Fruit fly (Drosophila melanogaster) whole organism, wandering third instar larva: ENCODE results near the gene CG11790.

Experiments
- CG32264 ChIP-seq: fragments of 200-800 bp; sonication (Bioruptor generic); optimal IDR thresholded peaks from 2 replicates; lab custom pipeline; 2016; ENCODE audit warnings: missing biosample characterization, missing genetic modification characterization
- CG9705 ChIP-seq: fragments of 200-800 bp; sonication (Bioruptor generic); optimal IDR thresholded peaks from 2 replicates; lab custom pipeline; 2018; ENCODE audit warnings: missing biosample characterization, mild to moderate bottlenecking, missing genetic modification characterization
- CrebA ChIP-seq: fragments of 200-800 bp; sonication (Bioruptor generic); optimal IDR thresholded peaks from 2 replicates; lab custom pipeline; 2016; ENCODE audit warnings: missing biosample characterization, mild to moderate bottlenecking, missing genetic modification characterization, borderline replicate concordance
- Dfd ChIP-seq: fragments of >200 bp; optimal IDR thresholded peaks from 2 replicates; lab custom pipeline; 2017; ENCODE audit warnings: missing biosample characterization, missing genetic modification characterization
- Dif ChIP-seq: fragments of 200-275, 200-300 bp; sonication (Bioruptor generic); optimal IDR thresholded peaks from 2 replicates; lab custom pipeline; 2018; ENCODE audit warnings: missing biosample characterization, missing genetic modification characterization; ENCODE audit not compliant: partially characterized antibody
- GATAd ChIP-seq: sonication (Bioruptor generic); optimal IDR thresholded peaks from 2 replicates; lab custom pipeline; 2016; ENCODE audit warnings: missing biosample characterization, missing genetic modification characterization
- HLH106 ChIP-seq: fragments of 200-800 bp; optimal IDR thresholded peaks from 3 replicates; lab custom pipeline; 2019; ENCODE audit warnings: missing biosample characterization, mild to moderate bottlenecking, missing genetic modification characterization, moderate library complexity
- Hnf4 ChIP-seq: fragments of 200-800 bp; sonication (Bioruptor generic); optimal IDR thresholded peaks from 2 replicates; lab custom pipeline; 2016; ENCODE audit warnings: missing biosample characterization, mild to moderate bottlenecking, missing genetic modification characterization
- Hr78 ChIP-seq: fragments of >200 bp; optimal IDR thresholded peaks from 2 replicates; lab custom pipeline; 2017; ENCODE audit warnings: missing biosample characterization, missing genetic modification characterization
- Hr83 ChIP-seq: fragments of 200-300 bp; sonication (Bioruptor generic); optimal IDR thresholded peaks from 2 replicates; lab custom pipeline; 2016; ENCODE audit warnings: missing biosample characterization, mild to moderate bottlenecking, missing genetic modification characterization, moderate library complexity; ENCODE audit not compliant: poor library complexity, severe bottlenecking
- Jra ChIP-seq: sonication (Bioruptor generic); optimal IDR thresholded peaks from 2 replicates; lab custom pipeline; 2016; ENCODE audit warnings: missing biosample characterization, missing genetic modification characterization
- Mio ChIP-seq: sonication (Bioruptor generic); optimal IDR thresholded peaks from 2 replicates; lab custom pipeline; 2016; ENCODE audit warnings: missing biosample characterization, missing genetic modification characterization
- Myc ChIP-seq: fragments of >200 bp; optimal IDR thresholded peaks from 2 replicates; lab custom pipeline; 2017
- N ChIP-seq: fragments of >200 bp; optimal IDR thresholded peaks from 2 replicates; lab custom pipeline; 2018; ENCODE audit warnings: missing biosample characterization, missing external identifiers, missing genetic modification characterization
- OdsH ChIP-seq: fragments of 200-800 bp; sonication (Bioruptor generic); optimal IDR thresholded peaks from 2 replicates; lab custom pipeline; 2016; ENCODE audit warnings: missing biosample characterization, mild to moderate bottlenecking, missing genetic modification characterization
- Rel ChIP-seq, 2 experiments: fragments of 200-800 bp; sonication (Bioruptor generic) in 1 of 2; optimal IDR thresholded peaks; 2 replicates in 1 of 2; 3 replicates in 1 of 2; lab custom pipeline; 2016 to 2019; ENCODE audit warnings: mild to moderate bottlenecking in 2 of 2, missing biosample characterization in 2 of 2, missing genetic modification characterization in 2 of 2, moderate library complexity in 1 of 2
- Sp1 ChIP-seq: fragments of 200-800 bp; sonication (Bioruptor generic); optimal IDR thresholded peaks from 3 replicates; lab custom pipeline; 2019; ENCODE audit warnings: missing biosample characterization, mild to moderate bottlenecking, missing genetic modification characterization, moderate library complexity
- brk ChIP-seq: fragments of 200-800 bp; sonication (Bioruptor generic); optimal IDR thresholded peaks from 2 replicates; lab custom pipeline; 2016; ENCODE audit warnings: missing biosample characterization, mild to moderate bottlenecking, missing genetic modification characterization
- dl ChIP-seq, 2 experiments: fragments of 175-275, 200-275 bp in 1 of 2; fragments of 200-275 bp in 1 of 2; sonication (Bioruptor generic); optimal IDR thresholded peaks; lab custom pipeline; 2018; ENCODE audit warnings: mild to moderate bottlenecking in 2 of 2, missing biosample characterization in 2 of 2, missing genetic modification characterization in 2 of 2, moderate library complexity in 2 of 2; ENCODE audit not compliant: partially characterized antibody in 2 of 2, insufficient read depth in 1 of 2
- dmrt93B ChIP-seq: fragments of 200-800 bp; sonication (Bioruptor generic); optimal IDR thresholded peaks from 2 replicates; lab custom pipeline; 2018; ENCODE audit warnings: missing biosample characterization, mild to moderate bottlenecking, missing genetic modification characterization
- dsf ChIP-seq: sonication (Bioruptor generic); optimal IDR thresholded peaks from 2 replicates; lab custom pipeline; 2016; ENCODE audit warnings: missing biosample characterization, missing genetic modification characterization, borderline replicate concordance
- ey ChIP-seq: fragments of 200-800 bp; sonication (Bioruptor generic); optimal IDR thresholded peaks from 2 replicates; lab custom pipeline; 2016; ENCODE audit warnings: missing biosample characterization, missing genetic modification characterization
- foxo ChIP-seq, 2 experiments: fragments of 200-800 bp; sonication (Bioruptor generic); optimal IDR thresholded peaks; 2 replicates in 1 of 2; 3 replicates in 1 of 2; lab custom pipeline; 2016 to 2017; ENCODE audit warnings: missing biosample characterization in 2 of 2, missing genetic modification characterization in 2 of 2
- fru ChIP-seq: fragments of 200-800 bp; sonication (Bioruptor generic); optimal IDR thresholded peaks from 3 replicates; lab custom pipeline; 2016; ENCODE audit warnings: missing biosample characterization, mild to moderate bottlenecking, missing genetic modification characterization
- h ChIP-seq: fragments of 200-800 bp; sonication (Bioruptor generic); optimal IDR thresholded peaks from 3 replicates; lab custom pipeline; 2016; ENCODE audit warnings: missing biosample characterization, mild to moderate bottlenecking, missing genetic modification characterization
- jim ChIP-seq: fragments of 175-275, 200-325 bp; sonication (Bioruptor generic); optimal IDR thresholded peaks from 2 replicates; lab custom pipeline; 2016; ENCODE audit warnings: missing biosample characterization, mild to moderate bottlenecking, missing genetic modification characterization
- lola ChIP-seq: fragments of >200 bp; optimal IDR thresholded peaks from 2 replicates; lab custom pipeline; 2017; ENCODE audit warnings: missing biosample characterization, missing genetic modification characterization
- pan ChIP-seq: fragments of >200 bp; optimal IDR thresholded peaks from 2 replicates; lab custom pipeline; 2017
- psq ChIP-seq: fragments of 200-800 bp; sonication (Bioruptor generic); optimal IDR thresholded peaks from 3 replicates; lab custom pipeline; 2017; ENCODE audit warnings: missing biosample characterization, mild to moderate bottlenecking, missing genetic modification characterization, moderate library complexity
- rgr ChIP-seq: fragments of 200-800 bp; sonication (Bioruptor generic); optimal IDR thresholded peaks from 3 replicates; lab custom pipeline; 2016; ENCODE audit warnings: missing biosample characterization, mild to moderate bottlenecking, missing genetic modification characterization
- sage ChIP-seq: fragments of 200-800 bp; sonication (Bioruptor generic); optimal IDR thresholded peaks from 2 replicates; lab custom pipeline; 2016; ENCODE audit warnings: missing biosample characterization, mild to moderate bottlenecking, missing genetic modification characterization
- sv ChIP-seq: fragments of 200-800 bp; sonication (Bioruptor generic); optimal IDR thresholded peaks from 3 replicates; lab custom pipeline; 2016; ENCODE audit warnings: missing biosample characterization, missing genetic modification characterization
- tai ChIP-seq: sonication (Bioruptor generic); optimal IDR thresholded peaks from 2 replicates; lab custom pipeline; 2016; ENCODE audit warnings: missing biosample characterization, missing genetic modification characterization
- usp ChIP-seq: fragments of >200 bp; optimal IDR thresholded peaks from 2 replicates; lab custom pipeline; 2017; ENCODE audit warnings: missing biosample characterization, missing genetic modification characterization
- woc ChIP-seq: sonication (Bioruptor generic); optimal IDR thresholded peaks from 2 replicates; lab custom pipeline; 2016; ENCODE audit warnings: missing biosample characterization, mild to moderate bottlenecking, missing genetic modification characterization

Gene CG11790

dm6 chr3R:25039028-25039476 is 8.5 kb upstream of the CG11790 start, which contains the start of the genes Ythdf and bai:
Gene Ythdf, minus strand, starts transcription at chr3R:25039249.
Gene bai, plus strand, starts transcription at chr3R:25039374.
- TF ChIP-seq Hr83 (GFP tag; lab: Kevin White, UChicago) (peak; percentile 20), HLH106 (tag; lab: Kevin White, UChicago) (no peak), sage (GFP tag; lab: Kevin White, UChicago) (no peak), CG9705 (GFP tag; lab: Kevin White, UChicago) (no peak), Mio (GFP tag; lab: Kevin White, UChicago) (peak; percentile 26), dmrt93B (GFP tag; lab: Kevin White, UChicago) (no peak), CrebA (GFP tag; lab: Kevin White, UChicago) (no peak), jim (no peak), Myc (peak; percentile 64), CG32264 (peak; percentile 33), fru (GFP tag; lab: Kevin White, UChicago) (no peak), foxo (GFP tag; optimal IDR thresholded peaks at IDR 0.05; lab: Kevin White, UChicago) (no peak), OdsH (GFP tag; lab: Kevin White, UChicago) (peak; percentile 49), psq (GFP tag; lab: Kevin White, UChicago) (peak; percentile 21), Jra (GFP tag; lab: Kevin White, UChicago) (peak; percentile 64), Hnf4 (GFP tag; lab: Kevin White, UChicago) (no peak), ey (GFP tag; lab: Kevin White, UChicago) (peak; percentile 57), woc (GFP tag; lab: Kevin White, UChicago) (no peak), Hr78 (no peak), usp (GFP tag; lab: Kevin White, UChicago) (no peak), lola (no peak), dl (GFP tag; optimal IDR thresholded peaks at IDR 0.05; lab: Kevin White, UChicago; ENCODE audit: insufficient read depth in 1 of 2, partially characterized antibody in 2 of 2) (no peak), sv (GFP tag; lab: Kevin White, UChicago) (peak; percentile 72)
- TF ChIP-seq, all 38 proteins: peak for 9

- no peak for TF ChIP-seq dmrt93B (GFP tag; lab: Kevin White, UChicago)
- TF ChIP-seq CG9705 (GFP tag; lab: Kevin White, UChicago): no peak
- no peak for TF ChIP-seq fru (GFP tag; lab: Kevin White, UChicago)
- TF ChIP-seq Dfd: no peak
- TF ChIP-seq lola: no peak
- TF ChIP-seq pan: no peak
- no peak for TF ChIP-seq Myc
- no peak for TF ChIP-seq Rel (GFP tag; optimal IDR thresholded peaks at IDR 0.05; lab: Kevin White, UChicago)
- no peak for TF ChIP-seq Rel (tag; optimal IDR thresholded peaks at IDR 0.05; lab: Kevin White, UChicago)
- TF ChIP-seq Sp1: no peak
- no peak for TF ChIP-seq CrebA (GFP tag; lab: Kevin White, UChicago)
- no peak for TF ChIP-seq ey (GFP tag; lab: Kevin White, UChicago)
- no peak for TF ChIP-seq Dif (GFP tag; lab: Kevin White, UChicago)
- no peak for TF ChIP-seq sage (GFP tag; lab: Kevin White, UChicago)
- TF ChIP-seq GATAd (GFP tag; lab: Kevin White, UChicago): no peak
- TF ChIP-seq HLH106 (tag; lab: Kevin White, UChicago): no peak
- no peak for TF ChIP-seq psq (GFP tag; lab: Kevin White, UChicago)
- no peak for TF ChIP-seq usp (GFP tag; lab: Kevin White, UChicago)
- TF ChIP-seq N (GFP tag; lab: Kevin White, UChicago): no peak
- no peak for TF ChIP-seq dsf (GFP tag; lab: Kevin White, UChicago)
- no peak for TF ChIP-seq rgr (GFP tag; lab: Kevin White, UChicago)
Observed at dm6 chr3R:25044816-25045551, 2.5 kb upstream of the CG11790 start, which contains the start of gene 5PtaseI. Gene 5PtaseI, minus strand, starts transcription at chr3R:25045151.

dm6 chr3R:25046023-25046422 is 1.5 kb upstream of the CG11790 start, which contains the start of gene CG11786:
Gene CG11786, plus strand, starts transcription at chr3R:25046323.
- TF ChIP-seq Hr83 (GFP tag; lab: Kevin White, UChicago) (no peak), sv (GFP tag; lab: Kevin White, UChicago) (no peak), Rel (GFP tag; optimal IDR thresholded peaks at IDR 0.05; lab: Kevin White, UChicago) (no peak), Rel (tag; optimal IDR thresholded peaks at IDR 0.05; lab: Kevin White, UChicago) (no peak), CG9705 (GFP tag; lab: Kevin White, UChicago) (no peak), brk (no peak), psq (GFP tag; lab: Kevin White, UChicago) (no peak), CrebA (GFP tag; lab: Kevin White, UChicago) (no peak), Jra (GFP tag; lab: Kevin White, UChicago) (no peak), Hr78 (no peak), N (GFP tag; lab: Kevin White, UChicago) (no peak), dsf (GFP tag; lab: Kevin White, UChicago) (no peak), Myc (no peak), h (GFP tag; lab: Kevin White, UChicago) (no peak), jim (no peak), Hnf4 (GFP tag; lab: Kevin White, UChicago) (no peak), ey (GFP tag; lab: Kevin White, UChicago) (no peak), tai (GFP tag; lab: Kevin White, UChicago) (no peak), sage (GFP tag; lab: Kevin White, UChicago) (no peak)
